Worm (Caenorhabditis elegans): ENCODE data around the gene D1025.1.
A peak's percentile ranks its signal among the peaks of the same experiment; 100 is the strongest.

D1025.1 gene

DNA sequence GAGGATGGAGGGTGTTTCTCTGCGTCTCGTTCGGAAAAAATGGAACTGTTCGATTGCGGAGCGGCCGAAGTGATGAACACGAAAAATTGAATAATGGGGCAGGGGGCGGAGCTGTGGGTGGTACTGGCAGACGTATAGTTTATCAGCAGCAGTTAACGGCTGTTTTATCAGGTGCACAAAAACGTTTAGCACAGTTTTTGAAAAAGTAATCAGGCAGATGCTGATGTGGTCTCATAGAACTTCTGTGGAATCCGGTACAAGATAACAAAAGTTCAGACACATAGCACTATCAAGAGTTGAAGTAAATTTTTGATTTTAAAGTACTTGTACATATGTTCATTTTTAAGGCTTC lies 16.0 kb upstream of the D1025.1 start (continued):
- TF ChIP-seq sdz-12 (GFP tag; optimal IDR thresholded peaks at IDR 0.05) (no peak), ceh-82 (tag; optimal IDR thresholded peaks at IDR 0.05) (no peak), hlh-11 (tag; optimal IDR thresholded peaks at IDR 0.05) (peak; percentile 41), nhr-10 (tag; optimal IDR thresholded peaks at IDR 0.05) (no peak), pqm-1 (tag; optimal IDR thresholded peaks at IDR 0.05) (peak; percentile 72), ama-1 (optimal IDR thresholded peaks at IDR 0.05) (no peak), dmd-6 (GFP tag; IDR thresholded peaks at IDR 0.05) (peak; percentile 35), Y75B8A.6 (GFP tag; IDR thresholded peaks at IDR 0.05) (no peak), rbr-2 (tag; optimal IDR thresholded peaks at IDR 0.05) (no peak), lin-1 (GFP tag; IDR thresholded peaks at IDR 0.05) (0 out of 2 replicates have a peak, but pooled peaks have one; percentile 20), snpc-4 (tag; optimal IDR thresholded peaks at IDR 0.05) (no peak), nhr-42 (GFP tag; IDR thresholded peaks at IDR 0.05) (no peak), F44E2.7 (GFP tag; IDR thresholded peaks at IDR 0.05) (0 out of 2 replicates have a peak, but pooled peaks have one; percentile 0), ceh-20 (GFP tag; IDR thresholded peaks at IDR 0.05) (no peak), aha-1 (tag) (no peak), lin-13 (GFP tag; optimal IDR thresholded peaks at IDR 0.05) (no peak), F26F4.8 (GFP tag; conservative IDR thresholded peaks at IDR 0.05) (no peak), spr-3 (GFP tag; optimal IDR thresholded peaks at IDR 0.05) (no peak), mxl-3 (GFP tag; optimal IDR thresholded peaks at IDR 0.05) (peak; percentile 47), zip-2 (tag; optimal IDR thresholded peaks at IDR 0.05) (no peak), lir-3 (tag; optimal IDR thresholded peaks at IDR 0.05) (no peak), pha-4 (GFP tag; IDR thresholded peaks at IDR 0.05) (no peak), pha-4 (tag; optimal IDR thresholded peaks at IDR 0.05) (no peak), daf-16 (GFP tag; optimal IDR thresholded peaks at IDR 0.05) (no peak), daf-16 (tag; optimal IDR thresholded peaks at IDR 0.05) (peak; percentile 36)

DNA sequence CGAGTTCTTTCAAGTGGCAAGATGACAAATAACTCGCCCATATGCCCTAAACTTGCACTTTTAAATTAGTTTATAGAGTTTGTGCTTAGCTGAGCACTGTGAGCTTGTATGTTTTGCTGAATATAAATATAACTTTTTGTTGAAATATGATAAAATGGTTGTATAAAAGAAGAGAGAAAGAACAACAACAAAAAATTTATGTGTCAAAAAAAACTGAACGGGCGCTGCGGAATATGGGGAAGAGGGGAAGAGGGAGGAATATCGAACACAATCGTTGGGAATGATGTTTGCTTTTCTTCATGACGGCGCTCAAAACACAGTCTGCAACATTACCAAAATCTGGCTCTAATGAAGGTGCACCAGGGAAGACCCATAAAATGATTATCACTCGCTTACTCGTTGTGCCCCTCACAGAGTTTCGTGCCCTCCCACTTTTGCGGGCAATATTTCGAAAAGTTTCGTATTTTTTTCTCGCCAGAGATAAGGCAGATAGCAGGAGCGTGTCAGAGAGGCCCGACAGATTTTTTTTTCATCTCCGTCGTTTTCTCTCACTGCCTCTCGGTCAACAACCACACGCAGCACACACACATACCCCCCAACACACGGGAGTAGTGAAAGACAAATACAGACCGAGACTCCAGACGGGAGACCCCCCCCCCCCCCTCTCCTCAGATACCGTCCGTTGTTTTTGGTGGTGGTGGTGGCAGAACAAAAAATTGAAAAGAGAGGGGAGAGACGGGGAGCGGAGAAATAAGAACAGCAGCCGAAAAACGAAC lies 14.8 kb upstream of the D1025.1 start:
- TF ChIP-seq ZK337.2 (GFP tag; IDR thresholded peaks at IDR 0.05): 0 out of 2 replicates have a peak, but pooled peaks have one; percentile 28
- TF ChIP-seq ztf-7 (tag; optimal IDR thresholded peaks at IDR 0.05): no peak
- no peak for TF ChIP-seq F26F4.8 (GFP tag; conservative IDR thresholded peaks at IDR 0.05)
- TF ChIP-seq D1046.2 (GFP tag; IDR thresholded peaks at IDR 0.05): no peak
- TF ChIP-seq nhr-10 (tag; optimal IDR thresholded peaks at IDR 0.05): no peak
- no peak for TF ChIP-seq spr-1 (tag; optimal IDR thresholded peaks at IDR 0.05)
- TF ChIP-seq nhr-25 (tag; optimal IDR thresholded peaks at IDR 0.05; ENCODE audit: borderline replicate concordance, insufficient read depth): no peak
- TF ChIP-seq egl-43 (GFP tag; IDR thresholded peaks at IDR 0.05): peak; percentile 51; the same call in 1 of the 2 replicates
- peak; percentile 78 for TF ChIP-seq hlh-30 (tag; optimal IDR thresholded peaks at IDR 0.05; ENCODE audit: insufficient read depth)
- no peak for TF ChIP-seq skn-1 (tag; optimal IDR thresholded peaks at IDR 0.05)
- peak; percentile 68 for TF ChIP-seq gei-8 (GFP tag; optimal IDR thresholded peaks at IDR 0.05)
- TF ChIP-seq set-16 (GFP tag; IDR thresholded peaks at IDR 0.05): peak; percentile 68
- peak; percentile 33 to 81 for TF ChIP-seq mdl-1 (tag; optimal IDR thresholded peaks at IDR 0.05)
- TF ChIP-seq nhr-76 (tag; optimal IDR thresholded peaks at IDR 0.05): no peak
- TF ChIP-seq mxl-3 (GFP tag; optimal IDR thresholded peaks at IDR 0.05): peak; percentile 90
- TF ChIP-seq mxl-2 (GFP tag; conservative IDR thresholded peaks at IDR 0.05): 0 out of 2 replicates have a peak, but pooled peaks have one; percentile 23
- TF ChIP-seq tag-97 (GFP tag; IDR thresholded peaks at IDR 0.05): no peak
- peak; percentile 41; the same call in 1 of the 2 replicates for TF ChIP-seq php-3 (GFP tag; IDR thresholded peaks at IDR 0.05)
- peak; percentile 55 for TF ChIP-seq mep-1 (tag; optimal IDR thresholded peaks at IDR 0.05)
- TF ChIP-seq nhr-42 (GFP tag; IDR thresholded peaks at IDR 0.05): 0 out of 2 replicates have a peak, but pooled peaks have one; percentile 42
- TF ChIP-seq ctbp-1 (GFP tag; IDR thresholded peaks at IDR 0.05): 0 out of 2 replicates have a peak, but pooled peaks have one; percentile 32
- TF ChIP-seq zip-2 (tag; optimal IDR thresholded peaks at IDR 0.05): no peak
- TF ChIP-seq snpc-4 (tag; optimal IDR thresholded peaks at IDR 0.05): peak; percentile 4
- no peak for TF ChIP-seq unc-130 (GFP tag; optimal IDR thresholded peaks at IDR 0.05)
- TF ChIP-seq daf-8 (GFP tag; IDR thresholded peaks at IDR 0.05): no peak
- peak; percentile 83 for TF ChIP-seq tra-1 (GFP tag; IDR thresholded peaks at IDR 0.05)
- no peak for TF ChIP-seq egl-27 (tag; optimal IDR thresholded peaks at IDR 0.05)
- TF ChIP-seq hlh-11 (tag; optimal IDR thresholded peaks at IDR 0.05): peak; percentile 94
- no peak for TF ChIP-seq vab-7 (GFP tag; IDR thresholded peaks at IDR 0.05)
- no peak for TF ChIP-seq Y75B8A.6 (GFP tag; IDR thresholded peaks at IDR 0.05)
- TF ChIP-seq ceh-82 (tag; optimal IDR thresholded peaks at IDR 0.05): no peak
- TF ChIP-seq aha-1 (tag): peak; percentile 92
- peak; percentile 65 for TF ChIP-seq lin-1 (GFP tag; IDR thresholded peaks at IDR 0.05)
- peak; percentile 78 for TF ChIP-seq nhr-77 (tag; optimal IDR thresholded peaks at IDR 0.05)
- no peak for TF ChIP-seq attf-4 (tag; optimal IDR thresholded peaks at IDR 0.05)

Data from whole organism, L4 larva.